Worm (Caenorhabditis elegans) whole organism, late embryonic: Measurements from ENCODE around the gene T06E6.10.

Experiments
- C08G9.2 ChIP-seq: sonication (generic microtip); optimal IDR thresholded peaks from 2 replicates; lab custom pipeline; 2016; ENCODE audit warnings: mild to moderate bottlenecking, missing genetic modification characterization, moderate library complexity, missing compliant biosample characterization
- C38D4.7 ChIP-seq: fragments of 200-800 bp; sonication (Bioruptor generic); optimal IDR thresholded peaks from 2 replicates; lab custom pipeline; 2018; ENCODE audit warnings: mild to moderate bottlenecking, missing genetic modification characterization, moderate library complexity, missing compliant biosample characterization
- T23F11.4 ChIP-seq: fragments of 200-800 bp; sonication (Bioruptor generic); optimal IDR thresholded peaks from 2 replicates; lab custom pipeline; 2018; ENCODE audit warnings: mild to moderate bottlenecking, missing genetic modification characterization, missing compliant biosample characterization
- Y22D7AL.16 ChIP-seq: sonication (generic microtip); optimal IDR thresholded peaks from 2 replicates; lab custom pipeline; 2016; ENCODE audit warnings: missing genetic modification characterization, missing compliant biosample characterization
- ahr-1 ChIP-seq: sonication (generic microtip); optimal IDR thresholded peaks from 2 replicates; lab custom pipeline; 2016; ENCODE audit warnings: missing genetic modification characterization, missing compliant biosample characterization
- ama-1 ChIP-seq: fragments of 150-350 bp; optimal IDR thresholded peaks from 2 replicates; lab custom pipeline; 2014
- ceh-14 ChIP-seq: sonication (generic microtip); optimal IDR thresholded peaks from 2 replicates; lab custom pipeline; 2016; ENCODE audit warnings: missing genotype, missing genetic modification characterization, missing compliant biosample characterization
- ceh-19 ChIP-seq: fragments of 200-800 bp; sonication (Bioruptor generic); optimal IDR thresholded peaks from 2 replicates; lab custom pipeline; 2018; ENCODE audit warnings: mild to moderate bottlenecking, missing genetic modification characterization, missing compliant biosample characterization
- ceh-2 ChIP-seq: sonication (generic microtip); optimal IDR thresholded peaks from 2 replicates; lab custom pipeline; 2016; ENCODE audit warnings: missing genotype, missing genetic modification characterization, missing compliant biosample characterization
- ceh-22 ChIP-seq: sonication (generic microtip); optimal IDR thresholded peaks from 2 replicates; lab custom pipeline; 2017; ENCODE audit warnings: missing biosample characterization, missing genetic modification characterization
- ceh-30 ChIP-seq: fragments of 150-350 bp; optimal IDR thresholded peaks from 2 replicates; lab custom pipeline; 2014; ENCODE audit warnings: missing biosample characterization, missing genetic modification characterization
- ceh-31 ChIP-seq: sonication (generic microtip); optimal IDR thresholded peaks from 2 replicates; lab custom pipeline; 2016; ENCODE audit warnings: missing genetic modification characterization, missing compliant biosample characterization
- ceh-45 ChIP-seq: fragments of 200-800 bp; sonication (Bioruptor generic); IDR thresholded peaks from 2 replicates; pipeline ENCODE4 v1.3.6; 2022; ENCODE audit warnings: missing genetic modification reagents, missing genetic modification characterization, missing compliant biosample characterization
- ceh-48 ChIP-seq: sonication (generic microtip); optimal IDR thresholded peaks from 2 replicates; lab custom pipeline; 2016; ENCODE audit warnings: missing genetic modification characterization, inconsistent platforms, missing compliant biosample characterization
- ceh-6 ChIP-seq: fragments of 200-800 bp; sonication (Bioruptor generic); optimal IDR thresholded peaks from 2 replicates; lab custom pipeline; 2018; ENCODE audit warnings: mild to moderate bottlenecking, missing genetic modification characterization, missing compliant biosample characterization
- ceh-9 ChIP-seq: sonication (generic microtip); optimal IDR thresholded peaks from 2 replicates; lab custom pipeline; 2016; ENCODE audit warnings: mild to moderate bottlenecking, missing genetic modification characterization, inconsistent platforms, missing compliant biosample characterization
- che-1 ChIP-seq: sonication (generic microtip); optimal IDR thresholded peaks from 2 replicates; lab custom pipeline; 2016; ENCODE audit warnings: mild to moderate bottlenecking, missing genetic modification characterization, missing compliant biosample characterization
- dmd-4 ChIP-seq: sonication (generic microtip); optimal IDR thresholded peaks from 2 replicates; lab custom pipeline; 2016; ENCODE audit warnings: borderline replicate concordance, missing genetic modification characterization, missing compliant biosample characterization
- elt-2 ChIP-seq: sonication (generic microtip); optimal IDR thresholded peaks from 2 replicates; lab custom pipeline; 2016; ENCODE audit warnings: missing genetic modification reagents, missing genetic modification characterization, missing compliant biosample characterization
- ets-4 ChIP-seq: sonication (generic microtip); optimal IDR thresholded peaks from 2 replicates; lab custom pipeline; 2016; ENCODE audit warnings: missing genetic modification characterization, missing compliant biosample characterization
- eyg-1 ChIP-seq: sonication (generic microtip); optimal IDR thresholded peaks from 2 replicates; lab custom pipeline; 2016; ENCODE audit warnings: missing genotype, missing genetic modification characterization, missing compliant biosample characterization
- fax-1 ChIP-seq: sonication (generic microtip); optimal IDR thresholded peaks from 2 replicates; lab custom pipeline; 2016; ENCODE audit warnings: missing genotype, missing genetic modification characterization, missing compliant biosample characterization
- gmeb-2 ChIP-seq: sonication (generic microtip); optimal IDR thresholded peaks from 2 replicates; lab custom pipeline; 2016; ENCODE audit warnings: missing genetic modification characterization, inconsistent platforms, missing compliant biosample characterization
- hlh-13 ChIP-seq: fragments of 200-800 bp; sonication (Bioruptor generic); optimal IDR thresholded peaks from 2 replicates; lab custom pipeline; 2018; ENCODE audit warnings: mild to moderate bottlenecking, missing genetic modification characterization, missing compliant biosample characterization
- hlh-15 ChIP-seq: sonication (generic microtip); optimal IDR thresholded peaks from 2 replicates; lab custom pipeline; 2016; ENCODE audit warnings: missing genetic modification characterization, missing compliant biosample characterization
- hlh-30 ChIP-seq: sonication (generic microtip); optimal IDR thresholded peaks from 2 replicates; lab custom pipeline; 2017; ENCODE audit warnings: antibody characterized with exemption, missing genetic modification characterization, missing compliant biosample characterization; ENCODE audit not compliant: insufficient read depth
- hlh-6 ChIP-seq: sonication (generic microtip); optimal IDR thresholded peaks from 2 replicates; lab custom pipeline; 2016; ENCODE audit warnings: missing genotype, missing genetic modification characterization, missing compliant biosample characterization
- lin-11 ChIP-seq: fragments of 200-800 bp; sonication (Bioruptor generic); optimal IDR thresholded peaks from 2 replicates; lab custom pipeline; 2018; ENCODE audit warnings: mild to moderate bottlenecking, missing genetic modification characterization, missing compliant biosample characterization
- madf-2 ChIP-seq: sonication (generic microtip); optimal IDR thresholded peaks from 2 replicates; lab custom pipeline; 2017; ENCODE audit warnings: missing genetic modification characterization, missing compliant biosample characterization
- mec-3 ChIP-seq: sonication (generic microtip); optimal IDR thresholded peaks from 2 replicates; lab custom pipeline; 2016; ENCODE audit warnings: borderline replicate concordance, missing genetic modification characterization, missing compliant biosample characterization
- nfya-1 ChIP-seq: sonication (generic microtip); optimal IDR thresholded peaks from 2 replicates; lab custom pipeline; 2017; ENCODE audit warnings: missing genetic modification characterization, mild to moderate bottlenecking, missing compliant biosample characterization, antibody characterized with exemption, moderate library complexity
- nhr-11 ChIP-seq: fragments of 150-350 bp; optimal IDR thresholded peaks from 2 replicates; lab custom pipeline; 2014; ENCODE audit warnings: missing biosample characterization, missing genetic modification characterization
- odd-2 ChIP-seq: sonication (generic microtip); optimal IDR thresholded peaks from 2 replicates; lab custom pipeline; 2017; ENCODE audit warnings: antibody characterized with exemption, mild to moderate bottlenecking, missing genetic modification characterization, missing compliant biosample characterization
- pag-3 ChIP-seq: sonication (generic microtip); optimal IDR thresholded peaks from 2 replicates; lab custom pipeline; 2016; ENCODE audit warnings: missing compliant biosample characterization, missing genetic modification characterization, borderline replicate concordance
- pat-9 ChIP-seq: fragments of 200-800 bp; sonication (Bioruptor generic); optimal IDR thresholded peaks from 2 replicates; lab custom pipeline; 2018; ENCODE audit warnings: mild to moderate bottlenecking, missing genetic modification characterization, moderate library complexity, missing compliant biosample characterization
- pax-1 ChIP-seq: fragments of 150-350 bp; optimal IDR thresholded peaks from 2 replicates; lab custom pipeline; 2014; ENCODE audit warnings: missing biosample characterization, missing genetic modification characterization
- pha-2 ChIP-seq: sonication (generic microtip); optimal IDR thresholded peaks from 2 replicates; lab custom pipeline; 2017; ENCODE audit warnings: mild to moderate bottlenecking, missing genetic modification characterization, missing compliant biosample characterization
- pha-4 ChIP-seq: fragments of 150-350 bp; optimal IDR thresholded peaks from 2 replicates; lab custom pipeline; 2018; ENCODE audit warnings: missing biosample characterization, missing genetic modification reagents, missing genetic modification characterization
- pqm-1 ChIP-seq: sonication (generic microtip); optimal IDR thresholded peaks from 2 replicates; lab custom pipeline; 2016; ENCODE audit warnings: missing genetic modification characterization, missing compliant biosample characterization
- ref-2 ChIP-seq: sonication (generic microtip); optimal IDR thresholded peaks from 2 replicates; lab custom pipeline; 2016; ENCODE audit warnings: missing genetic modification characterization, missing compliant biosample characterization
- sdc-2 ChIP-seq: sonication (generic microtip); optimal IDR thresholded peaks from 2 replicates; lab custom pipeline; 2016; ENCODE audit warnings: missing genotype, missing genetic modification characterization, missing compliant biosample characterization
- sox-2 ChIP-seq: fragments of 200-800 bp; sonication (Bioruptor generic); IDR thresholded peaks from 2 replicates; pipeline ENCODE4 v1.3.6; 2022; ENCODE audit warnings: missing genetic modification reagents, missing genetic modification characterization, missing compliant biosample characterization
- sox-4 ChIP-seq: sonication (generic microtip); optimal IDR thresholded peaks from 2 replicates; lab custom pipeline; 2017; ENCODE audit warnings: mild to moderate bottlenecking, missing genetic modification characterization, inconsistent platforms, missing compliant biosample characterization
- syd-9 ChIP-seq: sonication (generic microtip); optimal IDR thresholded peaks from 2 replicates; lab custom pipeline; 2016; ENCODE audit warnings: mild to moderate bottlenecking, missing genetic modification characterization, moderate library complexity, missing compliant biosample characterization
- tbx-7 ChIP-seq: sonication (generic microtip); optimal IDR thresholded peaks from 2 replicates; lab custom pipeline; 2016; ENCODE audit warnings: missing genotype, missing genetic modification characterization, missing compliant biosample characterization
- unc-42 ChIP-seq: sonication (generic microtip); optimal IDR thresholded peaks from 2 replicates; lab custom pipeline; 2016; ENCODE audit warnings: missing genotype, missing genetic modification characterization, missing compliant biosample characterization
- unc-55 ChIP-seq: sonication (generic microtip); optimal IDR thresholded peaks from 2 replicates; lab custom pipeline; 2017; ENCODE audit warnings: missing biosample characterization, missing genetic modification reagents, missing genetic modification characterization
- unc-86 ChIP-seq: sonication (generic microtip); optimal IDR thresholded peaks from 2 replicates; lab custom pipeline; 2016; ENCODE audit warnings: missing genetic modification characterization, missing compliant biosample characterization
- zip-5 ChIP-seq: sonication (generic microtip); optimal IDR thresholded peaks from 2 replicates; lab custom pipeline; 2016; ENCODE audit warnings: missing genetic modification characterization, missing compliant biosample characterization

T06E6.10 gene

DNA sequence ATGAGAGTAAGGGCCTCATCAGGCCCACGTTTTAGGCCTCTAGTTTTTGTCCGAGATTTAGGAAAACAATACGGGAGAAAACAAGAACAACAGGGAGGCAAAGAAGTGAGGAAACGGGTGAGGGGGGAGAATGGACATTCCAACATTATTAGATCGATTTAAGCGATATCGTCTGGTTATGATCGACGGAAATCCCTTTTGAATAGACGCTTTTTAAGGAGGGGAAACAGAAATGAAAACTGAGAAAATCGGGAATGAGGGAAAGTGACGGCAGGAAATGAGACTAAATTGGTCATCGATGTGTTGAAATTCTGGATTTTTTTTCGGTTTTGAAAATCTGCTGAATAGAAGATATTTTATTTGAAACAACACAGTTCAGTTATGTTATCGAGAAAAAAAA is 46.5 kb downstream of the T06E6.10 start, which contains the start of gene rocf-1:
TSS of gene rocf-1 (minus strand) at position 101 of the 400 bp plus-strand sequence.
- TF ChIP-seq unc-55 (GFP tag; lab: Kevin White, UChicago) (no peak), nfya-1 (no peak), ceh-14 (tag; lab: Kevin White, UChicago) (no peak), che-1 (no peak), ceh-30 (tag; lab: Kevin White, UChicago) (no peak), elt-2 (tag; lab: Kevin White, UChicago) (no peak), pha-2 (no peak), nhr-11 (tag; lab: Kevin White, UChicago) (no peak), pqm-1 (tag; lab: Kevin White, UChicago) (no peak), zip-5 (tag; lab: Kevin White, UChicago) (no peak), hlh-6 (tag; lab: Kevin White, UChicago) (no peak), ets-4 (tag; lab: Kevin White, UChicago) (no peak), ceh-2 (tag; lab: Kevin White, UChicago) (no peak), hlh-30 (tag; lab: Kevin White, UChicago) (no peak), eyg-1 (tag; lab: Kevin White, UChicago) (no peak), T23F11.4 (GFP tag; lab: Kevin White, UChicago) (no peak), sdc-2 (no peak)

DNA sequence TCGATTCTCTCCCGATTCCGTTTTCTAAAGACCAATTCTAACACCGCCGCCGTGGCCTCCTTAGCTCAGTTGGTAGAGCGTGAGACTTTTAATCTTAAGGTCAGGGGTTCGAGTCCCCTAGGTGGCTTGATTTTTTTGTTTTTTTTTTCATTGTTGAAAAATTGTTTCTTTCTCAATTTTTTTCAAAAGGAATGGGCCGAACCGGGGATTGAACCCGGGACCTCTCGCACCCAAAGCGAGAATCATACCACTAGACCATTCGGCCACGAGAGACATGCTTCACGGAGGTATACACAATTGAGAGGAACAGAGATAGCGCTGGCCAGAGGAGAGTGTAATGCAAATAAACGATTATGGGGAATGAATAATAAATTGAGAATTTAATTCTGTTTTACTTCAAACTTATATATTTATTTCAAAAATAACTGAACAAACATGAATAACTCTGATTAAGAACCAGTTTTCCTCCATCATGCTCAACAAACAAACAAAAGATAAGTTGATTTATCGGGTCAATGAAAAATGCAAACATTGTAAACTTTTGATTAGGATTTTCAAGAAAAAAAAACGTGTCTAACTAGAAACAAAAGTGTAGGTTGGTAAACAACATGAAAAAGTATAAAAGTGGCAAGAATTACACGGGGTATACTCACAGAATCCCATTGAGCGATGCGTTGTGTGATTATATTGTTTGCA is 47.3 kb downstream of the T06E6.10 start, which contains the start of gene pqn-71:
TSS of gene pqn-71 (plus strand) at position 646 of the 696 bp plus-strand sequence.
- TF ChIP-seq ceh-30 (tag; lab: Kevin White, UChicago) (peak; percentile 60), pat-9 (peak; percentile 87), unc-86 (tag; lab: Kevin White, UChicago) (peak; percentile 83), hlh-13 (peak; percentile 67), hlh-15 (tag; lab: Kevin White, UChicago) (peak; percentile 69), ceh-48 (tag; lab: Kevin White, UChicago) (peak; percentile 53), sox-2 (GFP tag; lab: Robert Waterston, UW) (peak; percentile 72), che-1 (peak; percentile 80), ahr-1 (tag; lab: Kevin White, UChicago) (peak; percentile 40), Y22D7AL.16 (tag; lab: Kevin White, UChicago) (peak; percentile 86), pax-1 (tag; lab: Kevin White, UChicago) (no peak), madf-2 (peak; percentile 90), unc-42 (peak; percentile 2), pqm-1 (tag; lab: Kevin White, UChicago) (peak; percentile 87), C08G9.2 (tag; lab: Kevin White, UChicago) (peak; percentile 79), C38D4.7 (GFP tag; lab: Kevin White, UChicago) (peak; percentile 72), ceh-19 (GFP tag; lab: Kevin White, UChicago) (peak; percentile 84), elt-2 (tag; lab: Kevin White, UChicago) (peak; percentile 91), ceh-6 (GFP tag; lab: Kevin White, UChicago) (peak; percentile 79), hlh-6 (tag; lab: Kevin White, UChicago) (peak; percentile 86), ceh-9 (tag; lab: Kevin White, UChicago) (peak; percentile 18), odd-2 (no peak), lin-11 (tag; lab: Kevin White, UChicago) (peak; percentile 74), sox-4 (tag; lab: Kevin White, UChicago) (peak; percentile 77), pag-3 (peak; percentile 30), ceh-22 (tag; lab: Kevin White, UChicago) (no peak), sdc-2 (peak; percentile 80), ceh-45 (GFP tag; lab: Robert Waterston, UW) (peak; percentile 73), tbx-7 (tag; lab: Kevin White, UChicago) (peak; percentile 61), ref-2 (tag; lab: Kevin White, UChicago) (peak; percentile 79), gmeb-2 (tag; lab: Kevin White, UChicago) (peak; percentile 86), ceh-31 (tag; lab: Kevin White, UChicago) (peak; percentile 61), T23F11.4 (GFP tag; lab: Kevin White, UChicago) (peak; percentile 79), nhr-11 (tag; lab: Kevin White, UChicago) (no peak), ama-1 (lab: Kevin White, UChicago) (no peak), fax-1 (tag; lab: Kevin White, UChicago) (peak; percentile 80), mec-3 (tag; lab: Kevin White, UChicago) (no peak), pha-4 (no peak), syd-9 (peak; percentile 84), dmd-4 (tag; lab: Kevin White, UChicago) (peak; percentile 93)
